In the genomic region with DNA sequence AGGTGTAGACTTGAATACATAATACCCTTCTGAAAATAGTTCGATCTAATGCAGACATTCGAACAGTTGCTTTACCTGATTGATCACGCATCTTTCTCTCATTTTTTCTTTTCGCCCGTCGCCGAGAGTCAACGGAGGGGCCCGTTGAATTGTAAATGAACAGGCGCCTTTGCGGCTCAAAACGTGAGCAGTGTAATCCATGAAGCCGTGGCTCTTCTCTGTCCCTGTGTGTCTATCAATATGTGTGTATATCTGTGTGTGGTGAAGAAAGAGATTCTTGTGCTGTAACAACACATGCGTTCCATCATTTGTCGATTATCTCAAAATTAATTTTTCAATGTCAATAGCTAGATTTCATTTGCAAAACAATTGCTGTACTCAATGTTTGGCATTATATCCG, we compare ENCODE assay signal across 1 worm cellular context.
TF ChIP-seq lines count a peak whose summit lies in the region.

No protein-coding gene starts in this region.

TF ChIP-seq in whole organism, L1 larva, 84 proteins besides CTCF, POLR2A, EP300 and RAD21 (continued from another document):
- TF ChIP-seq ets-5 (GFP tag; IDR thresholded peaks at IDR 0.05; lab: Robert Waterston, UW) (no peak), zag-1 (tag; optimal IDR thresholded peaks at IDR 0.05; lab: Kevin White, UChicago) (no peak), dsc-1 (tag; optimal IDR thresholded peaks at IDR 0.05; lab: Kevin White, UChicago) (no peak), F16B12.6 (tag; optimal IDR thresholded peaks at IDR 0.05; lab: Kevin White, UChicago) (no peak), ceh-82 (tag; optimal IDR thresholded peaks at IDR 0.05; lab: Kevin White, UChicago) (no peak), nhr-28 (tag; optimal IDR thresholded peaks at IDR 0.05; lab: Kevin White, UChicago) (no peak), snu-23 (GFP tag; optimal IDR thresholded peaks at IDR 0.05; lab: Kevin White, UChicago) (peak; percentile 36), pag-3 (tag; optimal IDR thresholded peaks at IDR 0.05; lab: Kevin White, UChicago; ENCODE audit: borderline replicate concordance, insufficient read depth) (no peak), mab-9 (GFP tag; IDR thresholded peaks at IDR 0.05; lab: Robert Waterston, UW) (no peak), tbx-2 (tag; optimal IDR thresholded peaks at IDR 0.05; lab: Kevin White, UChicago) (no peak), dpl-1 (GFP tag; optimal IDR thresholded peaks at IDR 0.05; lab: Kevin White, UChicago) (no peak), swsn-7 (tag; optimal IDR thresholded peaks at IDR 0.05; lab: Kevin White, UChicago) (no peak), tlp-1 (tag; optimal IDR thresholded peaks at IDR 0.05; lab: Kevin White, UChicago) (no peak), nhr-12 (tag; optimal IDR thresholded peaks at IDR 0.05; lab: Kevin White, UChicago) (no peak), rnt-1 (tag; optimal IDR thresholded peaks at IDR 0.05; lab: Kevin White, UChicago) (peak; percentile 68), nhr-11 (tag; optimal IDR thresholded peaks at IDR 0.05; lab: Kevin White, UChicago) (no peak), egl-13 (tag; optimal IDR thresholded peaks at IDR 0.05; lab: Kevin White, UChicago) (no peak), vab-15 (tag; optimal IDR thresholded peaks at IDR 0.05; lab: Kevin White, UChicago) (no peak), elt-2 (tag; optimal IDR thresholded peaks at IDR 0.05; lab: Kevin White, UChicago) (no peak), sptf-1 (tag; optimal IDR thresholded peaks at IDR 0.05; lab: Kevin White, UChicago) (no peak), snpc-4 (tag; optimal IDR thresholded peaks at IDR 0.05; lab: Kevin White, UChicago) (no peak), unc-130 (tag; optimal IDR thresholded peaks at IDR 0.05; lab: Kevin White, UChicago) (peak; percentile 4), jun-1 (tag; optimal IDR thresholded peaks at IDR 0.05; lab: Kevin White, UChicago) (no peak), efl-3 (GFP tag; optimal IDR thresholded peaks at IDR 0.05; lab: Kevin White, UChicago) (no peak), mef-2 (tag; optimal IDR thresholded peaks at IDR 0.05; lab: Kevin White, UChicago) (no peak), nhr-237 (tag; optimal IDR thresholded peaks at IDR 0.05; lab: Kevin White, UChicago) (no peak), hlh-4 (tag; optimal IDR thresholded peaks at IDR 0.05; lab: Kevin White, UChicago) (no peak), irx-1 (tag; optimal IDR thresholded peaks at IDR 0.05; lab: Kevin White, UChicago) (no peak), aha-1 (tag; optimal IDR thresholded peaks at IDR 0.05; lab: Kevin White, UChicago) (no peak), fkh-4 (tag; optimal IDR thresholded peaks at IDR 0.05; lab: Kevin White, UChicago; ENCODE audit: borderline replicate concordance) (no peak), pax-3 (tag; optimal IDR thresholded peaks at IDR 0.05; lab: Kevin White, UChicago) (no peak), nhr-84 (tag; optimal IDR thresholded peaks at IDR 0.05; lab: Kevin White, UChicago) (no peak), lir-3 (tag; optimal IDR thresholded peaks at IDR 0.05; lab: Kevin White, UChicago; ENCODE audit: poor library complexity) (no peak), unc-98 (GFP tag; IDR thresholded peaks at IDR 0.05; lab: Robert Waterston, UW) (no peak), hlh-17 (GFP tag; optimal IDR thresholded peaks at IDR 0.05; lab: Kevin White, UChicago; ENCODE audit: borderline replicate concordance) (no peak), C34B4.2 (tag; optimal IDR thresholded peaks at IDR 0.05; lab: Kevin White, UChicago) (no peak), mdl-1 (tag; optimal IDR thresholded peaks at IDR 0.05; lab: Kevin White, UChicago) (peak in 1 of 2 experiments; percentile 18), sup-37 (GFP tag; optimal IDR thresholded peaks at IDR 0.05; lab: Kevin White, UChicago) (no peak), lin-39 (tag; optimal IDR thresholded peaks at IDR 0.05; lab: Kevin White, UChicago) (no peak), alr-1 (tag; optimal IDR thresholded peaks at IDR 0.05; lab: Kevin White, UChicago; ENCODE audit: borderline replicate concordance) (no peak), ceh-8 (GFP tag; optimal IDR thresholded peaks at IDR 0.05; lab: Kevin White, UChicago) (no peak), hpl-2 (GFP tag; optimal IDR thresholded peaks at IDR 0.05; lab: Kevin White, UChicago) (no peak), nhr-20 (tag; optimal IDR thresholded peaks at IDR 0.05; lab: Kevin White, UChicago) (peak; percentile 16), lsy-2 (tag; optimal IDR thresholded peaks at IDR 0.05; lab: Kevin White, UChicago) (peak in 1 of 2 experiments; percentile 18), efl-1 (optimal IDR thresholded peaks at IDR 0.05; lab: Kevin White, UChicago) (no peak), efl-1 (GFP tag; optimal IDR thresholded peaks at IDR 0.05 in 1 of 2; lab: Kevin White, UChicago) (no peak), lin-35 (GFP tag; optimal IDR thresholded peaks at IDR 0.05; lab: Kevin White, UChicago) (no peak), pqm-1 (tag; optimal IDR thresholded peaks at IDR 0.05; lab: Kevin White, UChicago) (no peak), skn-1 (tag; optimal IDR thresholded peaks at IDR 0.05; lab: Kevin White, UChicago) (no peak), lin-14 (GFP tag; optimal IDR thresholded peaks at IDR 0.05; lab: Kevin White, UChicago) (peak; percentile 85)
